Worm (Caenorhabditis elegans): Measurements from ENCODE around the gene msp-55.

Gene msp-55

ce11 chrIV:5082900-5083530, 27.2 kb upstream of the msp-55 start, which contains the start of gene pygo-1:
Gene pygo-1, plus strand, starts transcription at chrIV:5083303.
- TF ChIP-seq nhr-237 (tag; optimal IDR thresholded peaks at IDR 0.05), result no peak
- no peak for TF ChIP-seq nhr-76 (tag; optimal IDR thresholded peaks at IDR 0.05)
- no peak for TF ChIP-seq nhr-12 (tag; optimal IDR thresholded peaks at IDR 0.05)
- no peak for TF ChIP-seq lsy-2 (tag; optimal IDR thresholded peaks at IDR 0.05)
- TF ChIP-seq cnd-1 (tag; optimal IDR thresholded peaks at IDR 0.05), result no peak
- TF ChIP-seq bed-3 (GFP tag; optimal IDR thresholded peaks at IDR 0.05), result no peak
- TF ChIP-seq sem-2 (GFP tag; optimal IDR thresholded peaks at IDR 0.05), result no peak
- TF ChIP-seq ceh-83 (GFP tag; optimal IDR thresholded peaks at IDR 0.05), result no peak
- no peak for TF ChIP-seq unc-62 (GFP tag; optimal IDR thresholded peaks at IDR 0.05)
- TF ChIP-seq lin-13 (tag; optimal IDR thresholded peaks at IDR 0.05), result no peak
- no peak for TF ChIP-seq blmp-1 (tag; optimal IDR thresholded peaks at IDR 0.05)
- TF ChIP-seq pha-4 (tag; optimal IDR thresholded peaks at IDR 0.05), result no peak
- TF ChIP-seq unc-120 (tag; optimal IDR thresholded peaks at IDR 0.05; ENCODE audit: poor library complexity, severe bottlenecking), result no peak

ce11 chrIV:5081122-5081521, 25.3 kb upstream of the msp-55 start:
- no peak for TF ChIP-seq blmp-1 (tag; optimal IDR thresholded peaks at IDR 0.05)
- TF ChIP-seq lin-32 (GFP tag; optimal IDR thresholded peaks at IDR 0.05), result no peak
- no peak for TF ChIP-seq ham-2 (GFP tag; optimal IDR thresholded peaks at IDR 0.05)
- TF ChIP-seq pha-4 (tag; optimal IDR thresholded peaks at IDR 0.05), result no peak
- TF ChIP-seq mab-5 (tag; optimal IDR thresholded peaks at IDR 0.05), result no peak
- TF ChIP-seq snpc-4 (tag; optimal IDR thresholded peaks at IDR 0.05), result no peak
- TF ChIP-seq unc-62 (GFP tag; optimal IDR thresholded peaks at IDR 0.05), result no peak
- TF ChIP-seq mep-1 (tag; optimal IDR thresholded peaks at IDR 0.05), result no peak
- TF ChIP-seq tbx-8 (GFP tag; optimal IDR thresholded peaks at IDR 0.05), result no peak
- TF ChIP-seq sem-2 (GFP tag; optimal IDR thresholded peaks at IDR 0.05), result no peak
- TF ChIP-seq drap-1 (GFP tag; optimal IDR thresholded peaks at IDR 0.05), result no peak

DNA sequence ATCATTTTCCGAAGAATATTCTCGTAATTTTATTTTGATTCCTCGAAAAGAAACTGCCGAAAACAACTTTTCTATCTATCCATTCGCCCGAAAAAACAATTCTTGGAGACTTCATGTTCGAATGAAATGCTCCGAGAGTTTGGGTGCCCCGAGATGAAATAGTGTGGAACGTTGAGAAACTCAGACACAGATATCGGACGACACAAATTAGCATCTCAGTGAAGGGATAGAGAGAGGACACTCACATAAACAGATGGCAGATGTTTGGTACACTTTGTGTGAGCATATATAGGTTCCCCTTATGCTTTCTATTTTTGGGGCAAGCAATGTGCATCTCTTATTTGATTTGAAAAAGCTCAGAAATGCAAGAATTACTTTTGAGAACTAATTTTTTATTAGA, 23.0 kb upstream of the msp-55 start:
- no peak for TF ChIP-seq nhr-12 (tag; optimal IDR thresholded peaks at IDR 0.05)
- peak; percentile 13 for TF ChIP-seq mep-1 (tag; optimal IDR thresholded peaks at IDR 0.05)
- TF ChIP-seq flh-1 (GFP tag; optimal IDR thresholded peaks at IDR 0.05), result no peak
- peak; percentile 63 for TF ChIP-seq nhr-2 (tag; optimal IDR thresholded peaks at IDR 0.05)
- peak; percentile 36 for TF ChIP-seq unc-62 (GFP tag; optimal IDR thresholded peaks at IDR 0.05)
- TF ChIP-seq lin-32 (GFP tag; optimal IDR thresholded peaks at IDR 0.05), result peak; percentile 49
- TF ChIP-seq drap-1 (GFP tag; optimal IDR thresholded peaks at IDR 0.05), result no peak
- peak; percentile 84 for TF ChIP-seq cnd-1 (tag; optimal IDR thresholded peaks at IDR 0.05)
- no peak for TF ChIP-seq nhr-237 (tag; optimal IDR thresholded peaks at IDR 0.05)
- no peak for TF ChIP-seq sptf-1 (tag; optimal IDR thresholded peaks at IDR 0.05)
- TF ChIP-seq hlh-1 (tag; optimal IDR thresholded peaks at IDR 0.05), result peak; percentile 18
- no peak for TF ChIP-seq mab-5 (tag; optimal IDR thresholded peaks at IDR 0.05)
- TF ChIP-seq ceh-43 (GFP tag; optimal IDR thresholded peaks at IDR 0.05), result no peak
- no peak for TF ChIP-seq snpc-4 (tag; optimal IDR thresholded peaks at IDR 0.05)
- peak; percentile 75 for TF ChIP-seq ces-1 (GFP tag; optimal IDR thresholded peaks at IDR 0.05)
- TF ChIP-seq unc-120 (tag; optimal IDR thresholded peaks at IDR 0.05; ENCODE audit: poor library complexity, severe bottlenecking), result peak; percentile 59

- peak; percentile 21 for TF ChIP-seq unc-120 (tag; optimal IDR thresholded peaks at IDR 0.05; ENCODE audit: poor library complexity, severe bottlenecking)
- no peak for TF ChIP-seq ztf-11 (tag; optimal IDR thresholded peaks at IDR 0.05)
- peak; percentile 28 for TF ChIP-seq zip-8 (tag; optimal IDR thresholded peaks at IDR 0.05)
- no peak for TF ChIP-seq bed-3 (GFP tag; optimal IDR thresholded peaks at IDR 0.05)
- no peak for TF ChIP-seq pha-4 (tag; optimal IDR thresholded peaks at IDR 0.05)
- no peak for TF ChIP-seq elt-3 (tag; optimal IDR thresholded peaks at IDR 0.05)
- TF ChIP-seq drap-1 (GFP tag; optimal IDR thresholded peaks at IDR 0.05), result peak; percentile 9
- peak; percentile 53 for TF ChIP-seq nhr-2 (tag; optimal IDR thresholded peaks at IDR 0.05)
- no peak for TF ChIP-seq nhr-76 (tag; optimal IDR thresholded peaks at IDR 0.05)
- no peak for TF ChIP-seq ceh-43 (GFP tag; optimal IDR thresholded peaks at IDR 0.05)
- no peak for TF ChIP-seq ceh-39 (tag; optimal IDR thresholded peaks at IDR 0.05)
- TF ChIP-seq mls-2 (tag; optimal IDR thresholded peaks at IDR 0.05), result peak; percentile 33
- no peak for TF ChIP-seq nhr-12 (tag; optimal IDR thresholded peaks at IDR 0.05)
- no peak for TF ChIP-seq unc-39 (tag; optimal IDR thresholded peaks at IDR 0.05)
- TF ChIP-seq mep-1 (tag; optimal IDR thresholded peaks at IDR 0.05), result peak; percentile 31
- TF ChIP-seq ces-1 (GFP tag; optimal IDR thresholded peaks at IDR 0.05), result no peak
- TF ChIP-seq lin-32 (GFP tag; optimal IDR thresholded peaks at IDR 0.05), result no peak
- TF ChIP-seq snpc-4 (tag; optimal IDR thresholded peaks at IDR 0.05), result no peak
- TF ChIP-seq cnd-1 (tag; optimal IDR thresholded peaks at IDR 0.05), result peak; percentile 37
- TF ChIP-seq hlh-1 (tag; optimal IDR thresholded peaks at IDR 0.05), result peak; percentile 5
- TF ChIP-seq mab-5 (tag; optimal IDR thresholded peaks at IDR 0.05), result no peak
- peak; percentile 59 for TF ChIP-seq ham-2 (GFP tag; optimal IDR thresholded peaks at IDR 0.05)
- TF ChIP-seq nhr-237 (tag; optimal IDR thresholded peaks at IDR 0.05), result no peak
- peak; percentile 43 for TF ChIP-seq M03D4.4 (tag; optimal IDR thresholded peaks at IDR 0.05)
- no peak for TF ChIP-seq lin-13 (tag; optimal IDR thresholded peaks at IDR 0.05)
- no peak for TF ChIP-seq sem-2 (GFP tag; optimal IDR thresholded peaks at IDR 0.05)
- TF ChIP-seq unc-62 (GFP tag; optimal IDR thresholded peaks at IDR 0.05), result peak; percentile 4
- no peak for TF ChIP-seq flh-1 (GFP tag; optimal IDR thresholded peaks at IDR 0.05)
- no peak for TF ChIP-seq tbx-8 (GFP tag; optimal IDR thresholded peaks at IDR 0.05)
- TF ChIP-seq elt-1 (tag; optimal IDR thresholded peaks at IDR 0.05; ENCODE audit: borderline replicate concordance, insufficient read depth), result no peak
- no peak for TF ChIP-seq blmp-1 (tag; optimal IDR thresholded peaks at IDR 0.05)
- TF ChIP-seq ceh-83 (GFP tag; optimal IDR thresholded peaks at IDR 0.05), result no peak
- TF ChIP-seq nhr-28 (tag; optimal IDR thresholded peaks at IDR 0.05), result no peak
- TF ChIP-seq lsy-2 (tag; optimal IDR thresholded peaks at IDR 0.05), result no peak
- no peak for TF ChIP-seq sptf-1 (tag; optimal IDR thresholded peaks at IDR 0.05)
These were observed 22.1 kb upstream of the msp-55 start for ce11 chrIV:5077918-5078317.
